Fruit fly (Drosophila melanogaster): ENCODE data around the gene tHMG2.

- TF ChIP-seq Eip75B (GFP tag; optimal IDR thresholded peaks at IDR 0.05) (no peak), Sox102F (GFP tag; optimal IDR thresholded peaks at IDR 0.05) (no peak), svp (GFP tag) (no peak), CG31627 (GFP tag; optimal IDR thresholded peaks at IDR 0.05) (no peak), Hr4 (GFP tag; optimal IDR thresholded peaks at IDR 0.05) (no peak), topi (GFP tag; optimal IDR thresholded peaks at IDR 0.05) (no peak), CG6808 (GFP tag; optimal IDR thresholded peaks at IDR 0.05) (no peak), CG15336 (GFP tag; IDR thresholded peaks at IDR 0.05) (no peak), dac (GFP tag; optimal IDR thresholded peaks at IDR 0.05) (no peak)
Measured at dm6 chr3R:22520481-22520880, 27.7 kb downstream of the tHMG2 start.

All from whole organism, prepupa.